Worm (Caenorhabditis elegans) whole organism, L1 larva: ENCODE measurements around the gene acs-20.

ENCODE experiments used
- C16A3.4 ChIP-seq: fragments of 150-350 bp; optimal IDR thresholded peaks from 2 replicates; lab custom pipeline; 2014; ENCODE audit warnings: missing biosample characterization, missing genetic modification characterization
- Y116A8C.19 ChIP-seq: sonication (generic microtip); optimal IDR thresholded peaks from 2 replicates; lab custom pipeline; 2016; ENCODE audit warnings: missing compliant biosample characterization, missing genetic modification characterization, borderline replicate concordance
- ama-1 ChIP-seq: fragments of 150-350 bp; optimal IDR thresholded peaks from 2 replicates; lab custom pipeline; 2014
- ceh-90 ChIP-seq: sonication (generic microtip); optimal IDR thresholded peaks from 2 replicates; lab custom pipeline; 2016; ENCODE audit warnings: missing genetic modification characterization, missing compliant biosample characterization
- efl-3 ChIP-seq: fragments of 200-800 bp; sonication (Bioruptor generic); optimal IDR thresholded peaks from 2 replicates; lab custom pipeline; 2018; ENCODE audit warnings: mild to moderate bottlenecking, missing genetic modification characterization, missing compliant biosample characterization
- egl-13 ChIP-seq: sonication (generic microtip); optimal IDR thresholded peaks from 2 replicates; lab custom pipeline; 2016; ENCODE audit warnings: missing genotype, missing genetic modification reagents, missing genetic modification characterization, missing compliant biosample characterization
- egl-27 ChIP-seq, 2 experiments: fragments of 150-350 bp in 1 of 2; sonication (generic microtip); optimal IDR thresholded peaks; 3 replicates each; lab custom pipeline; 2017 to 2018; ENCODE audit warnings: missing biosample characterization in 2 of 2, missing genetic modification characterization in 2 of 2, missing genetic modification reagents in 2 of 2
- elt-3 ChIP-seq, 6 experiments: fragments of 150-350 bp in 1 of 6; sonication (generic microtip); optimal IDR thresholded peaks; 2 replicates each; lab custom pipeline; 2017 to 2018; ENCODE audit warnings: missing biosample characterization in 6 of 6, missing genetic modification characterization in 6 of 6, inconsistent platforms in 1 of 6
- fkh-10 ChIP-seq: sonication (generic microtip); optimal IDR thresholded peaks from 2 replicates; lab custom pipeline; 2017; ENCODE audit warnings: missing biosample characterization, missing genetic modification reagents, missing genetic modification characterization
- lin-13 ChIP-seq: fragments of 150-350 bp; optimal IDR thresholded peaks from 2 replicates; lab custom pipeline; 2014; ENCODE audit warnings: missing biosample characterization, missing genetic modification reagents, missing genetic modification characterization
- lin-35 ChIP-seq, 2 experiments: fragments of 150-350 bp; optimal IDR thresholded peaks; 2 replicates each; lab custom pipeline; 2014; ENCODE audit warnings: missing biosample characterization in 2 of 2, missing genetic modification characterization in 2 of 2, missing genetic modification reagents in 2 of 2
- lsy-2 ChIP-seq, 2 experiments: fragments of 150-350 bp; optimal IDR thresholded peaks; 2 replicates each; lab custom pipeline; 2014; ENCODE audit warnings: missing biosample characterization in 2 of 2, missing genetic modification characterization in 2 of 2
- tbx-2 ChIP-seq: sonication (generic microtip); optimal IDR thresholded peaks from 2 replicates; lab custom pipeline; 2016; ENCODE audit warnings: missing genetic modification characterization, missing compliant biosample characterization

ce11 chrIV:12391003-12391637 is 7.4 kb downstream of the acs-20 start, which contains the start of the genes rps-23 and dpm-3:
- TF ChIP-seq fkh-10, result peak; percentile 81
- TF ChIP-seq tbx-2, result peak; percentile 95
- peak; percentile 93 for TF ChIP-seq lin-13
- TF ChIP-seq ceh-90 (tag; lab: Kevin White, UChicago), result peak; percentile 85
- peak; percentile 100 for TF ChIP-seq lsy-2 (tag; optimal IDR thresholded peaks at IDR 0.05; lab: Kevin White, UChicago)
- peak; percentile 10 for TF ChIP-seq efl-3 (GFP tag; lab: Kevin White, UChicago)
- TF ChIP-seq Y116A8C.19 (tag; lab: Kevin White, UChicago), result peak; percentile 53
- TF ChIP-seq ama-1 (lab: Kevin White, UChicago), result peak; percentile 20
- TF ChIP-seq lin-35 (GFP tag; optimal IDR thresholded peaks at IDR 0.05; lab: Kevin White, UChicago), result peak; percentile 88 to 93
- TF ChIP-seq elt-3 (tag; optimal IDR thresholded peaks at IDR 0.05; lab: Kevin White, UChicago), result peak in 5 of 6 experiments; percentile 27 to 86 (median 72)
- peak; percentile 97 for TF ChIP-seq C16A3.4 (tag; lab: Kevin White, UChicago)
- TF ChIP-seq egl-13, result peak; percentile 91
- TF ChIP-seq egl-27 (tag; optimal IDR thresholded peaks at IDR 0.05; lab: Kevin White, UChicago), result no peak
